Worm (Caenorhabditis elegans) whole organism, L4 larva: Measurements from ENCODE around the gene C37C3.12.

ENCODE experiments used
- aha-1 ChIP-seq: fragments of 150-350 bp; peaks from one replicate; lab custom pipeline; 2014; ENCODE audit warnings: missing biosample characterization, missing genetic modification characterization
- daf-12 ChIP-seq: fragments of 150-350 bp; optimal IDR thresholded peaks from 2 replicates; lab custom pipeline; 2014; ENCODE audit warnings: missing biosample characterization, missing genetic modification reagents, missing genetic modification characterization
- lin-13 ChIP-seq: fragments of 150-350 bp; optimal IDR thresholded peaks from 2 replicates; lab custom pipeline; 2014; ENCODE audit warnings: missing biosample characterization, missing genetic modification reagents, missing genetic modification characterization
- nhr-111 ChIP-seq: fragments of 200-800 bp; sonication (Bioruptor generic); optimal IDR thresholded peaks from 2 replicates; lab custom pipeline; 2018; ENCODE audit warnings: mild to moderate bottlenecking, missing genetic modification characterization, missing compliant biosample characterization
- nhr-237 ChIP-seq: sonication (generic microtip); optimal IDR thresholded peaks from 2 replicates; lab custom pipeline; 2017; ENCODE audit warnings: missing biosample characterization, missing genetic modification characterization
- nhr-77 ChIP-seq: fragments of 150-350 bp; optimal IDR thresholded peaks from 2 replicates; lab custom pipeline; 2014; ENCODE audit warnings: missing biosample characterization, missing genetic modification characterization
- unc-62 ChIP-seq, 3 experiments: fragments of 150-350 bp in 1 of 3; sonication (generic microtip); optimal IDR thresholded peaks in 2 of 3; peaks in 1 of 3; 1 replicate in 1 of 3; 2 replicates in 2 of 3; lab custom pipeline; 2014 to 2017; ENCODE audit warnings: missing biosample characterization in 3 of 3, missing genetic modification characterization in 3 of 3, missing genetic modification reagents in 3 of 3, missing genotype in 1 of 3

DNA sequence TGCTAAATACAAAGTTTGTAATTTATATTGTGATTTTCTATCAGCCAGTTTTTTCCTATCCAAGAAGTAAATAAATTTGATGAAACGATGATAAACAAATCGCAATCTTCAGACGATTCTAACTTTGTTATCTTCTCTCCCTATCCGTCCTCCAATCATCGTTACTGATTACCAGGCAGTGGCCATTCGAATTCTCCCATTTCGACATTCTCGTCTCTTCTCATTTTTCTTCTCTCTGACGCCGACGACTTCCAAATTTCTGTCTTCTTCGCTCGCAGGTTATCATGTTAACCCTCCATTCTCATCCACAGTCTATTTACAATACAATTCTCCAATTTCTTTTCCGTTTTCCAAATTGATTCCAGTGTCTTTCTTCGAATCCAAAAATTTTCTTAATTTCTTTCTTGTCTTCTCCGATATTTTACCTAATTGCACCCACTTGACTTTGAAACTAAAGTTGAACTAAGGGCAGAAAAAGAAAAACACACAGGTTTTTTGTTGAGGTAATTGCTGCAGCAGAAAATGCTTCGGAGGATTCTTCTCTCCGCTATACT lies 39.1 kb upstream of the C37C3.12 start, which contains the start of gene F40A3.2:
- TF ChIP-seq nhr-237 (no peak), daf-12 (no peak), nhr-111 (GFP tag; lab: Kevin White, UChicago) (no peak), aha-1 (tag; lab: Kevin White, UChicago) (no peak), nhr-77 (tag; lab: Kevin White, UChicago) (no peak), lin-13 (GFP tag; lab: Kevin White, UChicago) (no peak), unc-62 (GFP tag; optimal IDR thresholded peaks at IDR 0.05 in 1 of 2; lab: Kevin White, UChicago) (no peak), unc-62 (tag; optimal IDR thresholded peaks at IDR 0.05; lab: Kevin White, UChicago) (no peak)
